Fruit fly (Drosophila melanogaster): Measurements from ENCODE around the gene CG10467.

DNA sequence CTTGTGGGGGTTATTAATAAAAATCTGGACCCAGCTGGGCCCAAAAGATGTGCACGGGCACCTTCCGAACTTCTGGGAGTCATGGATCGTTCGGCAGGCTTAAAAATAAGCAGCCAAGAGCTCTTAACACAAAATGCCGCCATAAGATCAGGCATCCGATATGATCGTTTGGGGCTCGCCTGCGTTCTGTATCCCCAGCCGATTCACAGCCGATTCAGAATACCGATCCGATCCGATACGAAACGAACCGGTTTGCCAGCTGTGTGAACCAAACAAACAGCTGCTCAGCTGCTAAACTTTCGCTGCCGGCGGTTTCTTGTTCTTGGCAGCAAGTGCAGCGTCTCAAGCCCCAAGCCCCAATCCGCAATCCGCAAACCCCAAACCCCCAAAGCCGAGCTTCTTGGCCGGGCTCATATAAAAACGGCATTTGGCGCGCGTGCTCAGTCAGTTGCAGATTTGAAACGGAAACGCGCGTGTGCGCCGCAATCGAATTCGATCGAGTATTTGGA lies 28.6 kb downstream of the CG10467 start, which contains the start of gene CG42269:
- no peak for TF ChIP-seq CG8478 (optimal IDR thresholded peaks at IDR 0.05)
- TF ChIP-seq CTCF (optimal IDR thresholded peaks at IDR 0.05): no peak
